Worm (Caenorhabditis elegans): ENCODE data around the gene fbxc-44.
A peak's percentile ranks its signal among the peaks of the same experiment; 100 is the strongest.

The fbxc-44 gene

DNA sequence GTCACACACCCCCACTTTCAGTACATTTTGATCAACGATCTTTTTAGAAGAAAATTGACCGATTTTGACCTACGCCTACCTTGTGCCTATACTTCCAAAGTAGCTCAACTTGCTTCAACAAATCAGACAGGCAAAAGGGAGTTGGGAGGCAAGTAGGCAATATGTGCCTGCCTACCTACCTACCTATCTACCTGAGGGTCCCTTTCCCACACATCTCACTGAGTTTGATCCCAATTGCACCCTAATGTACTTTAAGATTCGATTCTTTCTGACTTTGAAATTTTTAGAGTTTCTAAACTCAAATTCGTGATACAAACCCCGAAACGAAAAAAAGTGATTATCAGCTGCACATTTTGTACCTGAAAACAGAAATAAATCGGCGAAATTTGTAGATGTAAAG lies 30.2 kb upstream of the fbxc-44 start:
- TF ChIP-seq hlh-11 (tag; optimal IDR thresholded peaks at IDR 0.05) (no peak), aha-1 (tag) (peak; percentile 98)

DNA sequence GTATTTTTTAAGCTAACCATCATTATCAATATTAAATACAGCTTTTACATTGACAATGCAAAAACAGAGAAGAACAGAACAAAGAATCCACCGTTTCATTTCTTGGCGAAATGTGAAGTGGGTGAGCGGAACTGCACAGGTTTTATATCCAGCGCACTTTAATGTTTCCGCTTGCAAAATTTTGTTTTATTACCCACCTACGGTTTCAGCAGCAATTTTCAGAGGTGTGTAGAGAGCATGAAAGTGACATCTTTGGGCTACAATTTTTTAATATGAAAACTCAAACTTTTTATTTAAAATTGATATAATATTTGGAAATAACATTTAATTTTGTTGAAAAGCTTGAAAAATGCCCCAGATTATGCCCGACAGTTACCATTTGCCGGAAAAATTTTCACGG lies 21.1 kb upstream of the fbxc-44 start, which contains the start of gene clec-135:
TSS of gene clec-135 (minus strand) at position 101 of the 400 bp plus-strand sequence.
- TF ChIP-seq mdl-1 (tag; optimal IDR thresholded peaks at IDR 0.05) (no peak), nhr-48 (tag; optimal IDR thresholded peaks at IDR 0.05) (no peak), nhr-11 (tag; optimal IDR thresholded peaks at IDR 0.05) (no peak), mep-1 (tag; optimal IDR thresholded peaks at IDR 0.05) (no peak), aha-1 (tag) (no peak), ctbp-1 (GFP tag; IDR thresholded peaks at IDR 0.05) (no peak), daf-8 (GFP tag; IDR thresholded peaks at IDR 0.05) (no peak), tra-1 (GFP tag; IDR thresholded peaks at IDR 0.05) (no peak), duxl-1 (tag; optimal IDR thresholded peaks at IDR 0.05; ENCODE audit: poor library complexity) (no peak), saeg-2 (GFP tag; IDR thresholded peaks at IDR 0.05) (no peak), T26A8.4 (GFP tag; IDR thresholded peaks at IDR 0.05) (no peak), lin-38 (GFP tag; IDR thresholded peaks at IDR 0.05) (no peak), zfp-3 (GFP tag; conservative IDR thresholded peaks at IDR 0.05) (no peak), nhr-77 (tag; optimal IDR thresholded peaks at IDR 0.05) (no peak), F44E2.7 (GFP tag; IDR thresholded peaks at IDR 0.05) (no peak), zfp-2 (tag; optimal IDR thresholded peaks at IDR 0.05) (no peak), madf-9 (GFP tag; conservative IDR thresholded peaks at IDR 0.05) (no peak)

DNA sequence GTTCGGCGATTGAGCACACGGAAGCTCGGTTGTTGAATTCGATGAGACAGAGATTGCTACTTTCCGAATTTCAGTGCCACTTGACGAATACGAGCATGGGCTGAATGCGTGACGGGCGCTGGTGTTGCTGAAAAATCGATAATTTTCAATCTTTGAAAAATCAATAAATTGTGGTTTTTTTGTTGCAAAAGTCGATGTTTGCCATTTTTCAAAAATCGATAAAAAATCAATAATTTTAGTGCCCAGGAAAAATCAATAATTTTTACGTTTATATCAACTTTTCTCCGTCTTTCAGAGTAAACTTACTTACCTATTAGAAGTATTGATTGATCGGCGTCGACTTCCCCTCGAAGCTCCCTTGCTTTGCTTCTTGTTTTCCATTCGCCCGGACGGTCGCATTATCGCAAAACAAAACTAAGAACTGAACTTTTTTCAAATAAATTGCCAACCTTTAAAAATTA lies 19.0 kb upstream of the fbxc-44 start, which contains the start of gene C16A11.7:
TSS of gene C16A11.7 (minus strand) at position 411 of the 461 bp plus-strand sequence.
- TF ChIP-seq D1046.2 (GFP tag; IDR thresholded peaks at IDR 0.05) (no peak), ceh-28 (tag; optimal IDR thresholded peaks at IDR 0.05) (peak; percentile 95)

DNA sequence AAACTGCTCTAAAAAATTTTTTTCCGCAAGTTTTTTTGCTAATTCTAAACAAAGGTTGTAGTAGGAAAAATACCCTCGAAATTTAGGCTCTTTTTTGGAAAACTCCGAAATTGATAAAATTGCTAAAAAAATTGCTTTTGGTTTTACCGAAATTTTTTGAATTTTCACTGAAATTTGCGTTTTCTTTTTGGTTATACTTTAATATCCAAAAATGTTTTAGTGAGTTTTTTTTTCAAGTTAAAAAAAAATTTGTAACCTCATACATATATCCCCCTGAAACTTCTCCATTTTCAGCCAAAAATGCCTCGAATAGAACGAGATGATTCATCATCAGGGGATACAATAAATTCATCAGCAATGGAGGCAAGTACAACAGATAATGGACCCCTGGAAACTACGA lies 9.3 kb upstream of the fbxc-44 start, which contains the start of gene gpa-11:
TSS of gene gpa-11 (plus strand) at position 301 of the 400 bp plus-strand sequence.
- no peak for TF ChIP-seq zip-11 (GFP tag; IDR thresholded peaks at IDR 0.05)
- TF ChIP-seq duxl-1 (tag; optimal IDR thresholded peaks at IDR 0.05; ENCODE audit: poor library complexity): no peak
- TF ChIP-seq pha-4 (GFP tag; IDR thresholded peaks at IDR 0.05): no peak
- no peak for TF ChIP-seq pha-4 (tag; optimal IDR thresholded peaks at IDR 0.05)
- no peak for TF ChIP-seq F26F4.8 (GFP tag; conservative IDR thresholded peaks at IDR 0.05)
- no peak for TF ChIP-seq ceh-32 (tag; optimal IDR thresholded peaks at IDR 0.05; ENCODE audit: poor library complexity)

DNA sequence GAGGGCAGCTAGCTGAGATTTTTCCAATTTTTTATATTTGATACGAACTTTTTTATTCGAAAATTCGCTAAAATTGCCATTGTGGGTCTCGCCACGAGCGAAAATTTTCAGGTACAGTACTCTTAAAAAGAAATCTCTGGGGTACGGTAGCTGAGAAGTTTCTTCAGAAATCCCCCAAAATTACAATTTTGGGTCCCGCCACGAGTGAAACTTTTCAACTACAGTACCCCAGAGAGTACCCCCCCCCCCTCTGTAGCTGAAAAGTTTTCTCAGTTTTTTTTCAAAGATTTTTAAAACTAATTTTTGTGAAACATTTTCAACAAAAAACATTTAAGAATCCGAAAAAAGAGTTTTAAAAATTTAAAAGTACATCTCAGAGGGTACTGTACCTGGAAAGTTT lies 7.4 kb upstream of the fbxc-44 start:
- TF ChIP-seq ces-1 (GFP tag; optimal IDR thresholded peaks at IDR 0.05) (no peak), snpc-4 (tag; optimal IDR thresholded peaks at IDR 0.05) (no peak), vab-7 (GFP tag; IDR thresholded peaks at IDR 0.05) (no peak), aha-1 (tag) (no peak), php-3 (GFP tag; IDR thresholded peaks at IDR 0.05) (no peak), pqm-1 (tag; optimal IDR thresholded peaks at IDR 0.05) (no peak), rbr-2 (tag; optimal IDR thresholded peaks at IDR 0.05) (no peak), F44E2.7 (GFP tag; IDR thresholded peaks at IDR 0.05) (no peak)

DNA sequence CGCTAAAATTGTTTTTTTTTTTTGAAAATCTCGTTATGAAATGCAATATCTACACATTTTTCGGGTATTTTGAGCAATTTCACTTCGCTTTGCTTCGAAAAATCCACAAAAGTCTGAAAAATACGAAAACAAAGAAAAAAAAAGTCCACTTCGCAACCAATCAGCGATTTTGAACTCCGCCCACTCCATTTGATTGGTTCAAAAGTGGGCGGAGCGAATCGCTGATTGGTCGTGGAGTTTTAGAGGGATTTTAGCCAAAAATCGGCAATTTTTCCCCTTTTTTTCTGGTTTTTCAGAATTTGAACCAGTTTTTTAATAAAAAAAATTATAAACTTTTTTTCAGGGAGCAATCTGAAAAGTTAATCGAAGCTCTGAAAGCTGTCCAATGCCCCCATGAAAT lies 1.4 kb upstream of the fbxc-44 start:
- TF ChIP-seq ces-1 (GFP tag; optimal IDR thresholded peaks at IDR 0.05): no peak
- TF ChIP-seq pqm-1 (tag; optimal IDR thresholded peaks at IDR 0.05): no peak
- no peak for TF ChIP-seq saeg-2 (GFP tag; IDR thresholded peaks at IDR 0.05)
- TF ChIP-seq ceh-32 (tag; optimal IDR thresholded peaks at IDR 0.05; ENCODE audit: poor library complexity): no peak
- TF ChIP-seq nhr-41 (GFP tag; IDR thresholded peaks at IDR 0.05): no peak
- no peak for TF ChIP-seq nhr-102 (tag; optimal IDR thresholded peaks at IDR 0.05)
- no peak for TF ChIP-seq Y105C5A.15 (GFP tag; IDR thresholded peaks at IDR 0.05)
- no peak for TF ChIP-seq hlh-30 (tag; optimal IDR thresholded peaks at IDR 0.05; ENCODE audit: insufficient read depth)
- TF ChIP-seq D1046.2 (GFP tag; IDR thresholded peaks at IDR 0.05): no peak
- no peak for TF ChIP-seq lim-7 (GFP tag; IDR thresholded peaks at IDR 0.05)
- no peak for TF ChIP-seq fkh-10 (GFP tag; optimal IDR thresholded peaks at IDR 0.05)
- no peak for TF ChIP-seq zip-11 (GFP tag; IDR thresholded peaks at IDR 0.05)
- no peak for TF ChIP-seq mep-1 (tag; optimal IDR thresholded peaks at IDR 0.05)
- no peak for TF ChIP-seq spr-3 (GFP tag; optimal IDR thresholded peaks at IDR 0.05)
- TF ChIP-seq nhr-10 (tag; optimal IDR thresholded peaks at IDR 0.05): no peak
- no peak for TF ChIP-seq nhr-25 (tag; optimal IDR thresholded peaks at IDR 0.05; ENCODE audit: borderline replicate concordance, insufficient read depth)
